Fruit fly (Drosophila melanogaster) whole organism: ENCODE measurements around the gene CG2701.

Experiments
- CG8478 ChIP-seq: fragments of >200 bp; optimal IDR thresholded peaks from 2 replicates; lab custom pipeline; 2018; ENCODE audit warnings: inconsistent platforms
- Dll ChIP-seq: fragments of >200 bp; optimal IDR thresholded peaks from 2 replicates; lab custom pipeline; 2017
- EcR ChIP-seq, 2 experiments: fragments of >200 bp; optimal IDR thresholded peaks; 2 replicates each; lab custom pipeline; 2017; ENCODE audit warnings: missing biosample characterization in 2 of 2, missing genetic modification characterization in 2 of 2, missing genetic modification reagents in 2 of 2
- pan ChIP-seq: fragments of >200 bp; optimal IDR thresholded peaks from 2 replicates; lab custom pipeline; 2017
- psq ChIP-seq: fragments of >200 bp; optimal IDR thresholded peaks from 2 replicates; lab custom pipeline; 2017
- usp ChIP-seq: fragments of >200 bp; optimal IDR thresholded peaks from 2 replicates; lab custom pipeline; 2017; ENCODE audit warnings: missing biosample characterization, missing genetic modification characterization, mixed read lengths

Gene CG2701

DNA sequence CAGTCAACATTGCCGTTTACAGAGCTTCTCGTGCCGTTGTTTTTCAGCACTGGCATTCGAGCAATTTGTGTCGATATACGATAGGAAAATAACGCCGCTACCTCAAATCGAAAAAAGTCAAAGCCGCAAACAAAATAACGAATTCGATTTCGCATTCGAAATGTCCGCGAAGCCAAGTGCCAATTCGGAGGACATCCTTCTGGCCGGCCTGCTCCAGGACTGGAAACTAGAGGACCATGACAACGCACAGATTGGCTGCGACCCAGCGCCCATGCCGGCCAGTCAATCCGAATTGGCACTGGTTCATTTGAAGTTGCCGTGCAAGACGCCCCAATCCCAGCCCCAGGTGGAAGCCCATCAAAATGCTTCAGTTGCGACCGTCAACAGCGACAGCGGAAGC is 5.4 kb downstream of the CG2701 start:
- no peak for TF ChIP-seq psq
- TF ChIP-seq CG8478 (lab: Kevin White, UChicago): no peak
- TF ChIP-seq EcR (GFP tag; optimal IDR thresholded peaks at IDR 0.05; lab: Kevin White, UChicago): no peak
- TF ChIP-seq pan (lab: Kevin White, UChicago): no peak
- no peak for TF ChIP-seq usp
- no peak for TF ChIP-seq Dll

DNA sequence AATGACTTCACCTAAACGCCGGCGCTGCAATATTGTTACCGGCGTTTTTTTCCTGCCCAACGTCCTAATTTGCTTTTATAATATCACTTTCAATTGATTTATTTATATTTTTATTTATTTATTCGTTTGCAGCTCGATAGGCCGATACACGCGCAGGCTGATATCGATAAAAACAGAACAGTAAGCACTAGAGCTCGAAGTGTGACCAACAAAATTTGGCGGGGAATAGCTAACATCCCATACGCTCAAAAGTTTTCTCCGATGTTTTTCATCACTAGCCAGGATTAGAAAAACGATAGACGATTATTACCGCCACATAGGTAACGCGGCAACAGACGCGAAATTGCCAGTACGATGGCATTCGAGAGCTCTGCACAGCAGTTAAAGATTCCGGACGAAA is 6.4 kb downstream of the CG2701 start, which contains the start of the genes CG2685 and CG2694:
Gene CG2685 (minus strand): TSS at position 185 of the 400 bp plus-strand sequence.
Gene CG2694 (plus strand): TSS at position 304 of the 400 bp plus-strand sequence.
- TF ChIP-seq usp: no peak

DNA sequence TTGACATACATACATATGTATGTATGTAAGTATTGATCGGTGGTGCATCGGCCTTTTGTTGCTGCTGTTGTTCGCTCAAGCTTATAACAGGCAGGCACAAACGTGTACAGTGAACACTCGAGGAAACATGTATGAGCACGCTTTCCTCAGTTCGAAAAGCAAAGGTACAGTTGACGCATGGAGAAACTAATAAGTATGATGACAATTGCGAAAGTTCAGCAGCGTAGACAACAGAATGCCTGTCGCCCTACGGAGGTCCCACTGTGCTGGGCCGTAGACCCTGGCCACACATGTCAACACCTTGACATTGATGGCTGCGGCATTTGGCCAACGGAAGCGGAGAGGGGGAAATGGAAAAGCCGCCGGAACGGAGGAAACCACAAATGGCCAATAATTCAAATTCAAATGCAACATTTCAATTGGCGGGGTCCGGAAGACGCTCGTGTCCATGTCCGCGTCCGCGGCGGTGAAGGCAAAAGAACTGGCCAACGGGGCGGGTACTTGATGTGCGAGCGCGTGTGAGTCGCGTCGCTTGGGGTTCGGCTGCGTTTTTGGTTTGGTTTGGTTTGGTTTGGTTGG is 11.9 kb downstream of the CG2701 start, which contains the start of gene CG2681:
Gene CG2681 (plus strand): TSS at position 529 of the 579 bp plus-strand sequence.
- TF ChIP-seq pan (lab: Kevin White, UChicago): no peak
- no peak for TF ChIP-seq EcR (GFP tag; optimal IDR thresholded peaks at IDR 0.05; lab: Kevin White, UChicago)
- no peak for TF ChIP-seq usp
- TF ChIP-seq Dll: no peak
- no peak for TF ChIP-seq CG8478 (lab: Kevin White, UChicago)
- no peak for TF ChIP-seq psq

DNA sequence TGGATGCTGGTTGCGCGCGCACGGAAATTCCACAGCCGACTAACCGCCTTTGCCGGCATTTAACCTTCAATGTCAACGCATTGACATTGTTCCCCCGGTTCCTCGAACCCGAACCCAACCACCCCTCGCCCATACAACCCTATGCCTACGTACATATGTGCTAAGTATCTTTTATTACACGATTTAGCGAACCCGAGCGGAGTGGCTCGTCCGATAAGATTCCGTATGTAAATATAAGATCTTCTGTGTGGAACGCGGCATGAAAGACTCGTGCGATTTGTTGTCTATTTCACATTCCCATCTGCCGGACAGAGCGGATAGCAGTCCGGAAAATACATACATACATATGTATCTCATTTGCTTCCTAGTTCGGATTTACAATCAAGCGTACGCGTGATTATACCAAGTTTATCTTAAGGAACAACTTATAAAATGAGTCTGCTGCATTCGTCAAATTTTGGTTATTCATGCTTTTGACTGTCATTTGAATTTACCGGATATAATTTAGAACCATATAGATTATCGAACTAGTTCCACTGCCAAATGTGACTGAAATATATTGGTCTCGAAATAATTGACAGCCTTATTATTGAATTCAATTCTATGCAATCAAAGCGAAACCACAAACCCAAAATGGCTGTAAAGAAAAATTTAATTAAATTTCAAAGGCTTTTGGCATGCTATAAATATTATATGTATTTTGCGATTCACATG is 12.6 kb downstream of the CG2701 start, which contains the start of gene CG2680:
Gene CG2680 (minus strand): TSS at position 51 of the 714 bp plus-strand sequence.
- TF ChIP-seq usp (no peak), psq (no peak), pan (lab: Kevin White, UChicago) (no peak), Dll (no peak), EcR (GFP tag; optimal IDR thresholded peaks at IDR 0.05; lab: Kevin White, UChicago) (no peak), CG8478 (lab: Kevin White, UChicago) (no peak)

dm6 chrX:2704134-2704773 is 15.9 kb downstream of the CG2701 start, which contains the start of gene eIF2Bbeta:
TSS of gene eIF2Bbeta (plus strand) at chrX:2704571.
- TF ChIP-seq usp: no peak
- no peak for TF ChIP-seq CG8478 (lab: Kevin White, UChicago)
- no peak for TF ChIP-seq EcR (GFP tag; optimal IDR thresholded peaks at IDR 0.05; lab: Kevin White, UChicago)
- no peak for TF ChIP-seq pan (lab: Kevin White, UChicago)
- no peak for TF ChIP-seq Dll
- TF ChIP-seq psq: no peak

dm6 chrX:2703693-2704092 is 16.4 kb downstream of the CG2701 start, which contains the start of gene Ugalt:
TSS of gene Ugalt (minus strand) at chrX:2703852.
- no peak for TF ChIP-seq psq
- no peak for TF ChIP-seq EcR (GFP tag; optimal IDR thresholded peaks at IDR 0.05; lab: Kevin White, UChicago)
- no peak for TF ChIP-seq Dll
- no peak for TF ChIP-seq usp
- TF ChIP-seq pan (lab: Kevin White, UChicago): no peak
- no peak for TF ChIP-seq CG8478 (lab: Kevin White, UChicago)

dm6 chrX:2698064-2698894 is 21.8 kb downstream of the CG2701 start, which contains the start of the genes Spg7 and Lint-O:
TSS of gene Spg7 (minus strand) at chrX:2698211.
TSS of gene Lint-O (plus strand) at chrX:2698701.
- TF ChIP-seq Dll (no peak), psq (no peak), usp (no peak), CG8478 (lab: Kevin White, UChicago) (no peak), pan (lab: Kevin White, UChicago) (no peak), EcR (GFP tag; optimal IDR thresholded peaks at IDR 0.05; lab: Kevin White, UChicago) (no peak)

DNA sequence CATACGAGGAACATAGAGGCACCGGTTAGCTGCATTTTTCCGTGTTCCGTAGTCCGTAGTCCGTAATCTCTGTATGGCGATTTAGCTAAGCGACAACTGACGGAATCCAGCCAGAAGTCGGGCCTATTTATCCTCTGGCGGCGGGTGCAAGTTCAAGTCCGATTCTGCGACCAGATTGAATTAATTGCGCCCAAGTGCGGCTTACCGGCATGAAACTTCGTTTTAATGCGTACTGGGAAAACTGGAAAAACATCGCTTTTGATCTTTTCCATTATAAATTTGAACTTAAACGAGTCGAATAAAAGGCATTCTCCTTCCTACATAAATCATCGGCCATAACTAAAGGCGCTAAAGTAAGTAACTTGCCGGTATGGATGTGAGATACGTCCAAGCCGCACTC is 26.3 kb downstream of the CG2701 start, which contains the start of gene dyw:
Gene dyw (minus strand): TSS at position 101 of the 400 bp plus-strand sequence.
- TF ChIP-seq CG8478 (lab: Kevin White, UChicago) (no peak), pan (lab: Kevin White, UChicago) (no peak), usp (no peak), EcR (GFP tag; optimal IDR thresholded peaks at IDR 0.05; lab: Kevin White, UChicago) (no peak), psq (no peak), Dll (no peak)

- no peak for TF ChIP-seq Dll
Measured at dm6 chrX:2690376-2690775, 29.8 kb downstream of the CG2701 start.

DNA sequence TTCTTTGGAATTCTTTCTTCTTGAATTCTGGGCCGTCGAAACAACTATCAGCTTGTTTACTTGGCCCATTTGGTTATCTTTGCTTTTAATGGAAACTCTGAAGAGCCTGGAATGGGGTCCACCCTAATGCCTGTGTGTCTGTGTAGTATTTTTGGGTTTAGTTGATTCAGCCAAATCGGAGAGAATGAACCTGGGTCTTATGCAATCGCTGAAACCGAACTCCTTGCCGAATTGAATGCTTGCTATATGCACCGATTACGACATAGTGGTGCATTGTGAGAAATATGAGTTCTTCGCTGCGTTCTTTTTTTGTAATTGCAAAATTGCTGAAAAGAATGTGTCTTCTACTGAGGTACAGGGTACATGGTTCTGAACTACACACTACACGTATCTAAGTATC is 33.2 kb downstream of the CG2701 start:
- TF ChIP-seq Dll (no peak), EcR (GFP tag; optimal IDR thresholded peaks at IDR 0.05; lab: Kevin White, UChicago) (no peak), psq (no peak), CG8478 (lab: Kevin White, UChicago) (no peak), pan (lab: Kevin White, UChicago) (no peak), usp (no peak)

DNA sequence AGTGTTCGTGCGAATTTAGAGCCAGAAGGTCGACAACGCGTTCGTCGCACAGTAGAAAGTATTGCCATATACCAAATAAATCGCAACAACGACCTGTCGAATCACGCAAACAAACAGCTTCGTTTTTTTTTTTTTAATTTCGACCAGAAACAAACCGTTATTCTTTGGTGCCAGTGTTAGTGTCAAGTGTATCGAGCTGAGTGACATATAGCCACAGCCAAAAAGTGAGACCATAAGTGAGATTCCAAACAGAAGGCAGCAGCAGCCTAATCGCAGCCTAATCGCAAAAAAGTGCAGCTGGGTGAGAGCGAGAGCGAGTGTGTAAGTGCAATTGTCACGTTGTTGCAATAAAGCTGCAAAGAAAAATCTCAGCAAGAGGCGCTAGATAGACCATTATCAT is 34.5 kb downstream of the CG2701 start, which contains the start of gene per:
Gene per (plus strand): TSS at position 1 of the 400 bp plus-strand sequence.
- TF ChIP-seq EcR (GFP tag; optimal IDR thresholded peaks at IDR 0.05; lab: Kevin White, UChicago): no peak
- TF ChIP-seq CG8478 (lab: Kevin White, UChicago): no peak
- no peak for TF ChIP-seq Dll
- TF ChIP-seq pan (lab: Kevin White, UChicago): no peak
- no peak for TF ChIP-seq psq
- no peak for TF ChIP-seq usp

DNA sequence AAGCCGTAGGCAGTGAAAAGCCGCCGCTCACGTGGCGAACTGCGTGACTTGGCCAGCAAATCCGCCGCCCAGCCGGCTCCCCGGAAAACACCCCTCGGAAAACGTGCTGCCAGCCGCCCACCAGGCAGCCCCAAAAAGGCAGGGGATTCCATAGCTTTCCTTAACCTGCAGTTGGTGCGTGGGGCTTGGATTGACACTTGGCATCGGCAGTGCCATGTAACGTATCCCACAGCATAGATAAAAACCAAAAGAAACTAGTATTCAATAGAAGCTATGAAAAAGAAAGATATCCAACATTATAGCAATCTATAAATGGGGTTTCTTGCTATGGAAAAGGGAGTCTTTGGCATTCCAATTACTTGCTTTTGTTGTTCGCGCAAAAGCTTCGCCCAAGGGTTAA is 35.1 kb downstream of the CG2701 start:
- TF ChIP-seq usp (no peak), EcR (GFP tag; optimal IDR thresholded peaks at IDR 0.05; lab: Kevin White, UChicago) (no peak), CG8478 (lab: Kevin White, UChicago) (no peak), Dll (no peak)
